Worm (Caenorhabditis elegans): ENCODE measurements around the gene Y55F3BR.11.

The Y55F3BR.11 gene

DNA sequence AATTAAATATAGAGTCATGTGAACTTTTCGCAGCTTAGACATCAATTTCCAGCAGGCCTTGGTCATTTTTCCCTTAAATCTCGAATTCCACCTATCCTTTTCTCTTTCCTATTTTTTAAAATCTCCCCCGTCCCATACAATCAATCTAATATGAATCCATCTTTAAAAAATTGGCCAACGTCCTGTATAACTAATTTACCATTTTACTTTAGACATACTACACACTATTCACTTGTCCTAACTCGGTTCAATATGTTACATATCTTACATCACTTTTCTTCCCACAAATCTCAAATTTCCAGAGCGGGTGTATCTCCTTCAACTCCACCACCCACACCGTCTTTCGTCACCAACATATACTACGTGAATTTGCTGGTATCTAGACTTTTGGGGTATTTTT, 9.8 kb upstream of the Y55F3BR.11 start, which contains the start of gene lgc-33:
Gene lgc-33 (plus strand): TSS at position 301 of the 400 bp plus-strand sequence.
- TF ChIP-seq snpc-4 (tag; optimal IDR thresholded peaks at IDR 0.05): no peak

DNA sequence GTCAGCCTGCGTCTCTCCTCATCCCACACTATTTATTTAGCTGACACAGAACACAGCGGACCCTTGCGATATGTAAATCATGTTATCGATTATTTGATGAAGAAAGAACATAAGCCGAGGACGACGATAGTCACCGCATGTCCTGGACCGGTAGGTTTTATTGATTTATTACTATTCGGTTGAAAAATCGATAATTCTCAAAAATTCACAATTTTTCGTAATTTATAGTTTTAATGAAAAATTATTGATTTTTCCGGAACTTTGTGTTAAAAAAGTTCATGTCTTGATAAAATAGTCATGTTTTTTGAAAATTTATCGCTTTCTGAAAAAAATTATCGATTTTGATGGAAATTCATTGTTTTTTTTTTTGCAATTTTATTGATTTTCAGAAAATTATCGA, 6.8 kb upstream of the Y55F3BR.11 start:
- no peak for TF ChIP-seq lir-3 (tag; optimal IDR thresholded peaks at IDR 0.05; ENCODE audit: poor library complexity)
- no peak for TF ChIP-seq hlh-4 (tag; optimal IDR thresholded peaks at IDR 0.05)
- no peak for TF ChIP-seq efl-1 (optimal IDR thresholded peaks at IDR 0.05)
- no peak for TF ChIP-seq efl-1 (GFP tag; optimal IDR thresholded peaks at IDR 0.05 in 1 of 2)
- TF ChIP-seq mep-1 (tag; optimal IDR thresholded peaks at IDR 0.05): no peak
- no peak for TF ChIP-seq sox-4 (tag; optimal IDR thresholded peaks at IDR 0.05)
- no peak for TF ChIP-seq zip-4 (GFP tag; optimal IDR thresholded peaks at IDR 0.05)
- no peak for TF ChIP-seq unc-62 (GFP tag; optimal IDR thresholded peaks at IDR 0.05)
- TF ChIP-seq ceh-90 (tag; optimal IDR thresholded peaks at IDR 0.05): no peak
- no peak for TF ChIP-seq tbx-2 (tag; optimal IDR thresholded peaks at IDR 0.05)
- TF ChIP-seq fkh-4 (tag; optimal IDR thresholded peaks at IDR 0.05; ENCODE audit: borderline replicate concordance): no peak
- TF ChIP-seq pax-3 (tag; optimal IDR thresholded peaks at IDR 0.05): no peak
- no peak for TF ChIP-seq alr-1 (tag; optimal IDR thresholded peaks at IDR 0.05; ENCODE audit: borderline replicate concordance)
- no peak for TF ChIP-seq isw-1 (GFP tag; IDR thresholded peaks at IDR 0.05)
- TF ChIP-seq elt-2 (tag; optimal IDR thresholded peaks at IDR 0.05): no peak
- TF ChIP-seq nhr-19 (GFP tag; conservative IDR thresholded peaks at IDR 0.05): no peak
- no peak for TF ChIP-seq jun-1 (tag; optimal IDR thresholded peaks at IDR 0.05)

DNA sequence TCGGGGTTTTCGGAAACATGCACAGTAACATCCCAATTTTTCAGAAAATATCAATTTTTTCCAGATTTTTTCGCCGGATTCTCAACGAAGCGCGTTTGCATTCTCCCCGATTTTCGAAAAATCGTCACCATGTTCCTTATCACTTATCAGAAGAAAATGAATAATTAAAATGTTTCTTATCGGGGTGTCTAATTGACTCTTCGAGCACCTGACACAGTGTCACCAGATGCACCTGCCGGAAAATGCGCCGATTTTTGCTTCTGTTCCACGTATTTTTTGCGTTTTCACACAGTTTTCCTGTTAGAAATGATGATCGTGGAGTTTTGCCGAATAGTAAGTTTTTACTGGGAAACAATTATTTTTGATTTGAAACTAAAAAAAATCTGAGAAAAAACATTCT, 464 bp downstream of the Y55F3BR.11 start:
- TF ChIP-seq ama-1 (optimal IDR thresholded peaks at IDR 0.05) (no peak), pqm-1 (tag; optimal IDR thresholded peaks at IDR 0.05) (no peak), sup-37 (GFP tag; optimal IDR thresholded peaks at IDR 0.05) (no peak), ceh-88 (GFP tag; IDR thresholded peaks at IDR 0.05) (no peak), efl-1 (optimal IDR thresholded peaks at IDR 0.05) (no peak), efl-1 (GFP tag; optimal IDR thresholded peaks at IDR 0.05 in 1 of 2) (peak in 1 of 2 experiments; percentile 85), elt-2 (tag; optimal IDR thresholded peaks at IDR 0.05) (peak; percentile 21), nhr-85 (tag) (no peak), irx-1 (tag; optimal IDR thresholded peaks at IDR 0.05) (no peak), alr-1 (tag; optimal IDR thresholded peaks at IDR 0.05; ENCODE audit: borderline replicate concordance) (no peak), hlh-4 (tag; optimal IDR thresholded peaks at IDR 0.05) (no peak), dpl-1 (GFP tag; optimal IDR thresholded peaks at IDR 0.05) (no peak), efl-3 (GFP tag; optimal IDR thresholded peaks at IDR 0.05) (no peak), ceh-8 (GFP tag; optimal IDR thresholded peaks at IDR 0.05) (no peak), pag-3 (tag; optimal IDR thresholded peaks at IDR 0.05; ENCODE audit: borderline replicate concordance, insufficient read depth) (no peak), unc-86 (tag; optimal IDR thresholded peaks at IDR 0.05) (no peak), ceh-63 (GFP tag; optimal IDR thresholded peaks at IDR 0.05) (no peak), lin-35 (GFP tag; optimal IDR thresholded peaks at IDR 0.05) (peak in 1 of 2 experiments; percentile 10), zip-4 (GFP tag; optimal IDR thresholded peaks at IDR 0.05) (no peak), nhr-19 (GFP tag; conservative IDR thresholded peaks at IDR 0.05) (no peak), hlh-17 (GFP tag; optimal IDR thresholded peaks at IDR 0.05; ENCODE audit: borderline replicate concordance) (no peak), lsy-2 (tag; optimal IDR thresholded peaks at IDR 0.05) (no peak)

DNA sequence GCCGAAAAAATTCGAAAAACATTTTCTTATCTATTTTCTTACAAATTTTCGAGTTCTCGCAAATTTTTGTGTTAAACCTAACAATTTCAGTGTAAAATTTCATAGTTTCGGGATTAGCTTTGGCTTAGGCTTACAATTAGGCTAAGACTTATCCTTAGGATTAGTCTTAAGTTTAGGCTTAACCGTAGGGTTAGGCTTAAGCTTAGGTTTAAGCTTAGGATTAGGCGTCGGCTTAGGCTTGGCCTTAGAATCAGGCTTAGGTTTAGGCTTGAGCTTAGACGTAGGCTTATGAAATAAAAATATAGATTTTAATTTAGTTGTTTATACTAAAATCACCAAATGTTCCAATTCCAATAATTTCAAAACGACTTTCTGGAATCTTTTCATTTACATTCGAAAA, 1.0 kb downstream of the Y55F3BR.11 start:
- no peak for TF ChIP-seq egl-13 (tag; optimal IDR thresholded peaks at IDR 0.05)
- no peak for TF ChIP-seq nhr-71 (tag; optimal IDR thresholded peaks at IDR 0.05)
- no peak for TF ChIP-seq rnt-1 (tag; optimal IDR thresholded peaks at IDR 0.05)
- TF ChIP-seq ceh-63 (GFP tag; optimal IDR thresholded peaks at IDR 0.05): no peak
- no peak for TF ChIP-seq efl-1 (optimal IDR thresholded peaks at IDR 0.05)
- TF ChIP-seq efl-1 (GFP tag; optimal IDR thresholded peaks at IDR 0.05 in 1 of 2): no peak
- TF ChIP-seq tlp-1 (tag; optimal IDR thresholded peaks at IDR 0.05): no peak
- no peak for TF ChIP-seq lin-35 (GFP tag; optimal IDR thresholded peaks at IDR 0.05)
- no peak for TF ChIP-seq nhr-90 (tag; optimal IDR thresholded peaks at IDR 0.05; ENCODE audit: poor library complexity)
- TF ChIP-seq nhr-77 (tag; optimal IDR thresholded peaks at IDR 0.05): no peak
- no peak for TF ChIP-seq nhr-237 (tag; optimal IDR thresholded peaks at IDR 0.05)
- TF ChIP-seq ceh-82 (tag; optimal IDR thresholded peaks at IDR 0.05): no peak
- TF ChIP-seq nhr-11 (tag; optimal IDR thresholded peaks at IDR 0.05): no peak
- TF ChIP-seq lin-15B (tag; optimal IDR thresholded peaks at IDR 0.05): no peak
- no peak for TF ChIP-seq ets-5 (GFP tag; IDR thresholded peaks at IDR 0.05)

Data from whole organism, L1 larva.